Fruit fly (Drosophila melanogaster): ENCODE results near the gene knrl.

DNA sequence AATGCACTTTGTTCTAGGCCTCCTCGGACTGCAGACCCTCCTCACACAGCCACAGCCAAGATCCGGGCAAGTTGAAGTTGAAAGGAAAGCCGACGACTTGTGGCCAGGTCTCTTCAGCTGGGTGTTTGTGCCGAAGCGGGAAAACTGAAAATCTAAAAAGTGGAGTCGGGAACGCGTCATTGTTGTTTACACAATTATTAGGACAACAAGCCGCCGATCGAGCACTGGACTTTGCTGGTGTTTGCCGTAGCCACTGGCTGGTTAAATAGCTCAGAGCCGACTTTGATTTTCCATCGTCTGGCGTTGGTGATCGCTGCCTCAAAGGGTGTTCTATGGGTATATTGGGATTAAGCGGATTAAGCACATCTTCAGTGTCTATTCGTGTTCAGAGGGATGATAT is 46.9 kb upstream of the knrl start:
- TF ChIP-seq CG12768 (GFP tag; optimal IDR thresholded peaks at IDR 0.05) (no peak), bab1 (GFP tag; optimal IDR thresholded peaks at IDR 0.05) (no peak), tj (GFP tag; optimal IDR thresholded peaks at IDR 0.05) (no peak), CG7045 (GFP tag; optimal IDR thresholded peaks at IDR 0.05) (no peak), Hr96 (GFP tag; optimal IDR thresholded peaks at IDR 0.05) (no peak), cnc (optimal IDR thresholded peaks at IDR 0.05) (no peak), kay (GFP tag; ENCODE audit: borderline replicate concordance) (no peak), pad (GFP tag; optimal IDR thresholded peaks at IDR 0.05) (no peak), toe (GFP tag; optimal IDR thresholded peaks at IDR 0.05) (no peak), CG1620 (GFP tag; optimal IDR thresholded peaks at IDR 0.05) (no peak), CG7101 (tag; optimal IDR thresholded peaks at IDR 0.05) (no peak), ovo (GFP tag; optimal IDR thresholded peaks at IDR 0.05) (no peak), Crg-1 (GFP tag; optimal IDR thresholded peaks at IDR 0.05) (no peak), CG5204 (GFP tag; optimal IDR thresholded peaks at IDR 0.05) (no peak)

All from whole organism, adult.